Worm (Caenorhabditis elegans): ENCODE results near the gene F54D1.6.

ce11 chrIV:11314885-11315284, 27.3 kb downstream of the F54D1.6 start, which contains the start of the genes B0035.3, B0035.22 and pfd-4:
- TF ChIP-seq flt-1 (GFP tag; IDR thresholded peaks at IDR 0.05) = no peak
- no peak for TF ChIP-seq ref-1 (GFP tag; conservative IDR thresholded peaks at IDR 0.05)
- TF ChIP-seq cog-1 (tag; optimal IDR thresholded peaks at IDR 0.05) = no peak
- no peak for TF ChIP-seq T22C8.4 (GFP tag; IDR thresholded peaks at IDR 0.05)
- no peak for TF ChIP-seq klf-2 (GFP tag; conservative IDR thresholded peaks at IDR 0.05)
- TF ChIP-seq med-1 (GFP tag; optimal IDR thresholded peaks at IDR 0.05; ENCODE audit: insufficient read depth) = no peak

All from whole organism, midembryonic.